Worm (Caenorhabditis elegans) whole organism, L4 larva: Measurements from ENCODE around the gene W08G11.5.

Experiments
- F26F4.8 ChIP-seq: fragments of 200-800 bp; sonication (Bioruptor generic); conservative IDR thresholded peaks from 2 replicates; pipeline ENCODE4 v1.3.6; 2022; ENCODE audit warnings: missing genetic modification characterization, missing compliant biosample characterization
- F49E8.2 ChIP-seq: sonication (generic microtip); optimal IDR thresholded peaks from 2 replicates; lab custom pipeline; 2016; ENCODE audit warnings: missing compliant biosample characterization, mild to moderate bottlenecking, missing genetic modification characterization, borderline replicate concordance
- ZK546.5 ChIP-seq, 2 experiments: sonication (generic microtip); optimal IDR thresholded peaks; 2 replicates each; lab custom pipeline; 2017; ENCODE audit warnings: missing biosample characterization in 2 of 2, missing genetic modification characterization in 2 of 2
- aha-1 ChIP-seq: fragments of 150-350 bp; peaks from one replicate; lab custom pipeline; 2014; ENCODE audit warnings: missing biosample characterization, missing genetic modification characterization
- ceh-20 ChIP-seq: fragments of 200-800 bp; sonication (Bioruptor generic); IDR thresholded peaks from 2 replicates; pipeline ENCODE4 v1.3.6; 2022; ENCODE audit warnings: missing genetic modification reagents, missing genetic modification characterization, missing compliant biosample characterization
- ceh-28 ChIP-seq: fragments of 150-350 bp; optimal IDR thresholded peaks from 2 replicates; lab custom pipeline; 2014; ENCODE audit warnings: missing biosample characterization, missing genetic modification reagents, missing genetic modification characterization
- ceh-32 ChIP-seq: sonication (generic microtip); optimal IDR thresholded peaks from 2 replicates; lab custom pipeline; 2016; ENCODE audit warnings: mild to moderate bottlenecking, missing genetic modification characterization, missing compliant biosample characterization; ENCODE audit not compliant: poor library complexity
- cey-2 ChIP-seq: sonication (generic microtip); optimal IDR thresholded peaks from 3 replicates; lab custom pipeline; 2017; ENCODE audit warnings: missing genetic modification characterization, mild to moderate bottlenecking, missing compliant biosample characterization, antibody characterized with exemption, borderline replicate concordance; ENCODE audit not compliant: insufficient read depth
- ctbp-1 ChIP-seq: fragments of 200-800 bp; sonication (Bioruptor generic); IDR thresholded peaks from 2 replicates; pipeline ENCODE4 v1.3.6; 2022; ENCODE audit warnings: missing genetic modification reagents, missing genetic modification characterization, missing compliant biosample characterization
- daf-16 ChIP-seq, 3 experiments: sonication (generic microtip); optimal IDR thresholded peaks; 2 replicates each; lab custom pipeline; 2016 to 2017; ENCODE audit warnings: missing genetic modification characterization in 3 of 3, missing genetic modification reagents in 3 of 3, mild to moderate bottlenecking in 2 of 3, missing compliant biosample characterization in 2 of 3, missing biosample characterization in 1 of 3, moderate library complexity in 1 of 3
- dmd-6 ChIP-seq: fragments of 200-800 bp; sonication (Bioruptor generic); IDR thresholded peaks from 2 replicates; pipeline ENCODE4 v1.3.6; 2022; ENCODE audit warnings: missing genetic modification reagents, missing genetic modification characterization, missing compliant biosample characterization
- duxl-1 ChIP-seq: sonication (generic microtip); optimal IDR thresholded peaks from 2 replicates; lab custom pipeline; 2016; ENCODE audit warnings: mild to moderate bottlenecking, missing genetic modification characterization, moderate library complexity, missing compliant biosample characterization; ENCODE audit not compliant: poor library complexity
- dve-1 ChIP-seq: sonication (generic microtip); optimal IDR thresholded peaks from 2 replicates; lab custom pipeline; 2017; ENCODE audit warnings: antibody characterized with exemption, mild to moderate bottlenecking, missing genetic modification characterization, missing compliant biosample characterization; ENCODE audit not compliant: insufficient read depth
- hif-1 ChIP-seq, 2 experiments: sonication (generic microtip); optimal IDR thresholded peaks; 2 replicates each; lab custom pipeline; 2016 to 2017; ENCODE audit warnings: missing compliant biosample characterization in 2 of 2, missing genetic modification characterization in 2 of 2, missing genetic modification reagents in 2 of 2, missing genotype in 2 of 2, mild to moderate bottlenecking in 1 of 2
- hlh-30 ChIP-seq: sonication (generic microtip); optimal IDR thresholded peaks from 2 replicates; lab custom pipeline; 2017; ENCODE audit warnings: antibody characterized with exemption, mild to moderate bottlenecking, missing genetic modification characterization, missing compliant biosample characterization; ENCODE audit not compliant: insufficient read depth
- lin-1 ChIP-seq: fragments of 200-800 bp; sonication (Bioruptor generic); IDR thresholded peaks from 2 replicates; pipeline ENCODE4 v1.3.6; 2022; ENCODE audit warnings: missing genetic modification reagents, missing genetic modification characterization, missing compliant biosample characterization
- madf-5 ChIP-seq, 2 experiments: fragments of 200-800 bp; sonication (Bioruptor generic); IDR thresholded peaks; 2 replicates each; pipeline ENCODE4 v1.3.6; 2022; ENCODE audit warnings: missing compliant biosample characterization in 2 of 2, missing genetic modification characterization in 2 of 2
- madf-9 ChIP-seq: fragments of 200-800 bp; sonication (Bioruptor generic); conservative IDR thresholded peaks from 2 replicates; pipeline ENCODE4 v1.3.6; 2022; ENCODE audit warnings: missing genetic modification reagents, missing genetic modification characterization, missing compliant biosample characterization
- mep-1 ChIP-seq: fragments of 150-350 bp; sonication (generic microtip); optimal IDR thresholded peaks from 3 replicates; lab custom pipeline; 2014; ENCODE audit warnings: missing biosample characterization, missing genetic modification characterization
- nhr-11 ChIP-seq: fragments of 150-350 bp; optimal IDR thresholded peaks from 2 replicates; lab custom pipeline; 2014; ENCODE audit warnings: missing biosample characterization, missing genetic modification characterization
- nhr-237 ChIP-seq: sonication (generic microtip); optimal IDR thresholded peaks from 2 replicates; lab custom pipeline; 2017; ENCODE audit warnings: missing biosample characterization, missing genetic modification characterization
- nhr-28 ChIP-seq: fragments of 150-350 bp; optimal IDR thresholded peaks from 2 replicates; lab custom pipeline; 2014; ENCODE audit warnings: missing biosample characterization, missing genetic modification characterization
- nhr-48 ChIP-seq: sonication (generic microtip); optimal IDR thresholded peaks from 2 replicates; lab custom pipeline; 2016; ENCODE audit warnings: mild to moderate bottlenecking, missing genetic modification characterization, missing compliant biosample characterization
- nhr-6 ChIP-seq: fragments of 150-350 bp; optimal IDR thresholded peaks from 2 replicates; lab custom pipeline; 2014; ENCODE audit warnings: missing biosample characterization, missing genetic modification characterization
- php-3 ChIP-seq: fragments of 200-800 bp; sonication (Bioruptor generic); IDR thresholded peaks from 2 replicates; pipeline ENCODE4 v1.3.6; 2022; ENCODE audit warnings: missing genetic modification reagents, missing genetic modification characterization, missing compliant biosample characterization
- pqm-1 ChIP-seq: sonication (generic microtip); optimal IDR thresholded peaks from 2 replicates; lab custom pipeline; 2017; ENCODE audit warnings: missing biosample characterization, missing genetic modification characterization
- rbr-2 ChIP-seq: sonication (generic microtip); optimal IDR thresholded peaks from 2 replicates; lab custom pipeline; 2016; ENCODE audit warnings: missing genotype, missing genetic modification characterization, missing compliant biosample characterization
- set-16 ChIP-seq: fragments of 200-800 bp; sonication (Bioruptor generic); IDR thresholded peaks from 2 replicates; pipeline ENCODE4 v1.3.6; 2022; ENCODE audit warnings: missing genetic modification reagents, missing genetic modification characterization, missing compliant biosample characterization
- skn-1 ChIP-seq: fragments of 150-350 bp; optimal IDR thresholded peaks from 2 replicates; lab custom pipeline; 2014; ENCODE audit warnings: missing biosample characterization, missing genetic modification characterization
- snpc-1.2 ChIP-seq: fragments of 200-800 bp; sonication (Bioruptor generic); IDR thresholded peaks from 2 replicates; pipeline ENCODE4 v1.3.6; 2022; ENCODE audit warnings: missing genetic modification reagents, missing genetic modification characterization, missing compliant biosample characterization
- tag-97 ChIP-seq: fragments of 200-800 bp; sonication (Bioruptor generic); IDR thresholded peaks from 2 replicates; pipeline ENCODE4 v1.3.6; 2022; ENCODE audit warnings: missing genetic modification characterization, missing compliant biosample characterization
- unc-130 ChIP-seq: sonication (generic microtip); optimal IDR thresholded peaks from 2 replicates; lab custom pipeline; 2016; ENCODE audit warnings: missing genetic modification reagents, missing genetic modification characterization, missing compliant biosample characterization
- unc-62 ChIP-seq, 3 experiments: fragments of 150-350 bp in 1 of 3; sonication (generic microtip); optimal IDR thresholded peaks in 2 of 3; peaks in 1 of 3; 1 replicate in 1 of 3; 2 replicates in 2 of 3; lab custom pipeline; 2014 to 2017; ENCODE audit warnings: missing biosample characterization in 3 of 3, missing genetic modification characterization in 3 of 3, missing genetic modification reagents in 3 of 3, missing genotype in 1 of 3
- zip-2 ChIP-seq: fragments of 150-350 bp; optimal IDR thresholded peaks from 2 replicates; lab custom pipeline; 2014; ENCODE audit warnings: missing biosample characterization, missing genetic modification characterization

Gene W08G11.5

ce11 chrV:16309523-16309922, 36.8 kb downstream of the W08G11.5 start, which contains the start of gene oac-7:
Gene oac-7 (plus strand): TSS chrV:16309805.
- TF ChIP-seq zip-2 (tag; lab: Kevin White, UChicago) (peak; percentile 69), hlh-30 (tag; lab: Kevin White, UChicago) (peak; percentile 37), unc-62 (GFP tag; optimal IDR thresholded peaks at IDR 0.05 in 1 of 2; lab: Kevin White, UChicago) (peak in 1 of 2 experiments; percentile 52), unc-62 (tag; optimal IDR thresholded peaks at IDR 0.05; lab: Kevin White, UChicago) (no peak), nhr-48 (no peak), nhr-28 (tag; lab: Kevin White, UChicago) (peak; percentile 72), nhr-11 (tag; lab: Kevin White, UChicago) (no peak), unc-130 (GFP tag; lab: Kevin White, UChicago) (no peak), dmd-6 (GFP tag; lab: Robert Waterston, UW) (peak; percentile 20; the same call in 1 of the 2 replicates), mep-1 (tag; lab: Kevin White, UChicago) (no peak), duxl-1 (tag; lab: Kevin White, UChicago) (peak; percentile 10), hif-1 (tag; optimal IDR thresholded peaks at IDR 0.05; lab: Kevin White, UChicago) (peak in 1 of 2 experiments; percentile 50)
- TF ChIP-seq, all 104 proteins: peak for 7

- TF ChIP-seq aha-1 (tag; lab: Kevin White, UChicago): peak; percentile 93
- no peak for TF ChIP-seq F26F4.8 (GFP tag; lab: Robert Waterston, UW)
- no peak for TF ChIP-seq skn-1 (tag; lab: Kevin White, UChicago)
Measured at ce11 chrV:16308343-16308742, 38.0 kb downstream of the W08G11.5 start.

- no peak for TF ChIP-seq cey-2
Measured at ce11 chrV:16307253-16307652, 39.1 kb downstream of the W08G11.5 start, which contains the start of gene srxa-7. Gene srxa-7 (plus strand): TSS chrV:16307553.

- no peak for TF ChIP-seq daf-16 (GFP tag; optimal IDR thresholded peaks at IDR 0.05; lab: Kevin White, UChicago)
- peak; percentile 9 for TF ChIP-seq daf-16 (tag; optimal IDR thresholded peaks at IDR 0.05; lab: Kevin White, UChicago)
- peak; percentile 27 for TF ChIP-seq nhr-28 (tag; lab: Kevin White, UChicago)
- TF ChIP-seq set-16 (GFP tag; lab: Robert Waterston, UW): no peak
- no peak for TF ChIP-seq tag-97
- TF ChIP-seq ceh-20 (GFP tag; lab: Robert Waterston, UW): no peak
- TF ChIP-seq php-3 (GFP tag; lab: Robert Waterston, UW): no peak
- TF ChIP-seq F49E8.2 (tag; lab: Kevin White, UChicago): no peak
- TF ChIP-seq pqm-1 (tag; lab: Kevin White, UChicago): peak; percentile 37
- TF ChIP-seq nhr-11 (tag; lab: Kevin White, UChicago): no peak
- peak in 1 of 2 experiments; percentile 65 for TF ChIP-seq unc-62 (GFP tag; optimal IDR thresholded peaks at IDR 0.05 in 1 of 2; lab: Kevin White, UChicago)
- TF ChIP-seq unc-62 (tag; optimal IDR thresholded peaks at IDR 0.05; lab: Kevin White, UChicago): no peak
Measured at ce11 chrV:16302439-16302838, 43.9 kb downstream of the W08G11.5 start, which contains the start of the genes C31A11.13 and oac-6. Gene C31A11.13 (minus strand): TSS chrV:16302551. Gene oac-6 (plus strand): TSS chrV:16302717.

- TF ChIP-seq ceh-32 (tag; lab: Kevin White, UChicago) (no peak), php-3 (GFP tag; lab: Robert Waterston, UW) (no peak), dve-1 (tag; lab: Kevin White, UChicago) (no peak), madf-9 (GFP tag; lab: Robert Waterston, UW) (no peak), ctbp-1 (no peak), snpc-1.2 (GFP tag; lab: Robert Waterston, UW) (no peak), nhr-237 (tag; lab: Kevin White, UChicago) (no peak), madf-5 (GFP tag; IDR thresholded peaks at IDR 0.05; lab: Robert Waterston, UW) (no peak), ZK546.5 (tag; optimal IDR thresholded peaks at IDR 0.05; lab: Kevin White, UChicago) (no peak), nhr-6 (tag; lab: Kevin White, UChicago) (no peak), lin-1 (GFP tag; lab: Robert Waterston, UW) (no peak), rbr-2 (tag; lab: Kevin White, UChicago) (no peak), ceh-28 (tag; lab: Kevin White, UChicago) (no peak)
Measured at ce11 chrV:16300276-16300675, 46.0 kb downstream of the W08G11.5 start, which contains the start of gene srbc-82. Gene srbc-82 (plus strand): TSS chrV:16300576.
